Fruit fly (Drosophila melanogaster): ENCODE measurements around the gene mRpL2.
A peak's percentile ranks its signal among the peaks of the same experiment; 100 is the strongest.

mRpL2 gene

DNA sequence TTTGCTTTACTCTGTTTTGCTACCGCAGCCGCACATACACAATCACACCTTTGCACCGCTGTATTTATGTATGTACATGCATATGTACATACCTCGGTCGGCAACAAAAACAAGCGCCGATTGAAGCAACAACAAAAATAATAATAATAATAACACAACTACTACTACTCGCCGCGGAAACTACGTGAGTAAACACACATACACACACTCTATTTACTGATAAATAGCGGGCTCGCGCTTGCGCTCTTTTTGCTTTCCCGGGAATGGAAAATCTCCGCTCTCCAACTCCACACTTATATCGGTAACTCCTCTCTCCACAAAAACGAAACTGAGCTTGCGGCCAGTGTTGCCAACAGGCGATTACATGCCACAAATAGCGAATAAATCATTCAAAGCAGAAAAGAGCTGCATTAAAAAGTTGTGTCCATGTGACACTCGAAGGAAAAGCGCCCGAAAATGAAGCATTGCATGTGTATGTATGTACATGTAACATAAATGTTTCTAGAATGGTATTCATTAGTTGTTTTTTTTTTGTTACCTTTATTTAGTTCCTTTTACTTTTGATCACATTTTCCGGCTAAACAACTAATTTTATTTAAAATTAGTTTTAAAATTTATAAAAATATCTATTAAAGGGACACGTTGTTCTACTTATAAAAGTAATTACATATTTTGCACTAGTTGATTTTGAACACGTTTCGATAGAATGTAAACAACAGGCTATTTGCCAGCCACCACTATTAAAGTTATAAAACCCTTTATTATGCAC is 1.8 kb upstream of the mRpL2 start (continued):
- TF ChIP-seq az2 (GFP tag; optimal IDR thresholded peaks at IDR 0.05) (peak; percentile 18), dpn (GFP tag; optimal IDR thresholded peaks at IDR 0.05) (peak; percentile 16 to 49), CG10274 (GFP tag; optimal IDR thresholded peaks at IDR 0.05) (peak; percentile 12), CG18619 (GFP tag; optimal IDR thresholded peaks at IDR 0.05) (peak; percentile 76), CG2202 (tag; optimal IDR thresholded peaks at IDR 0.05) (peak; percentile 69), NK7.1 (GFP tag; optimal IDR thresholded peaks at IDR 0.05) (peak; percentile 40), Fer2 (tag; optimal IDR thresholded peaks at IDR 0.05) (peak; percentile 51), CG17568 (GFP tag; optimal IDR thresholded peaks at IDR 0.05) (peak; percentile 90), CG8290 (GFP tag; optimal IDR thresholded peaks at IDR 0.05) (peak; percentile 43), CG8290 (tag; optimal IDR thresholded peaks at IDR 0.05) (peak; percentile 87 to 88), nau (GFP tag; optimal IDR thresholded peaks at IDR 0.05) (peak; percentile 83), Optix (GFP tag; IDR thresholded peaks at IDR 0.05) (peak; percentile 57; the same call in 1 of the 3 replicates), TFAM (GFP tag; optimal IDR thresholded peaks at IDR 0.05) (no peak), sug (tag; optimal IDR thresholded peaks at IDR 0.05) (peak; percentile 85), CG33213 (GFP tag; optimal IDR thresholded peaks at IDR 0.05) (peak; percentile 70), Sox102F (GFP tag; optimal IDR thresholded peaks at IDR 0.05) (no peak), CG10462 (GFP tag; optimal IDR thresholded peaks at IDR 0.05) (no peak), CG2129 (GFP tag; IDR thresholded peaks at IDR 0.05; ENCODE audit: partially characterized antibody) (no peak), CG17385 (GFP tag; optimal IDR thresholded peaks at IDR 0.05) (peak; percentile 68), shn (GFP tag; optimal IDR thresholded peaks at IDR 0.05) (peak; percentile 58), Dip3 (GFP tag; optimal IDR thresholded peaks at IDR 0.05) (peak; percentile 31), Dbx (GFP tag; IDR thresholded peaks at IDR 0.05) (peak; percentile 84; the same call in 2 of the 3 replicates), inv (GFP tag; IDR thresholded peaks at IDR 0.05; ENCODE audit: partially characterized antibody) (no peak), CG34422 (GFP tag; IDR thresholded peaks at IDR 0.05) (peak; percentile 80; the same call in 1 of the 3 replicates), Camta (GFP tag; optimal IDR thresholded peaks at IDR 0.05) (peak; percentile 77), Asciz (GFP tag; optimal IDR thresholded peaks at IDR 0.05) (peak; percentile 84), CG12744 (GFP tag; optimal IDR thresholded peaks at IDR 0.05) (peak; percentile 69), repo (GFP tag; optimal IDR thresholded peaks at IDR 0.05) (peak; percentile 49), CG2712 (tag; optimal IDR thresholded peaks at IDR 0.05) (peak; percentile 35), CG6791 (GFP tag; IDR thresholded peaks at IDR 0.05; ENCODE audit: partially characterized antibody) (no peak), CG1603 (tag; optimal IDR thresholded peaks at IDR 0.05) (peak; percentile 64), CG10654 (GFP tag; optimal IDR thresholded peaks at IDR 0.05) (peak; percentile 8), CG12769 (tag; optimal IDR thresholded peaks at IDR 0.05) (peak; percentile 91), dm (GFP tag; optimal IDR thresholded peaks at IDR 0.05) (peak; percentile 62), twi (tag; optimal IDR thresholded peaks at IDR 0.05) (peak; percentile 54), corto (GFP tag; optimal IDR thresholded peaks at IDR 0.05) (peak; percentile 74), Dek (tag; optimal IDR thresholded peaks at IDR 0.05) (peak; percentile 55), CG32767 (GFP tag; IDR thresholded peaks at IDR 0.05) (peak; percentile 89), Bteb2 (GFP tag; optimal IDR thresholded peaks at IDR 0.05) (peak; percentile 41), ATbp (GFP tag; optimal IDR thresholded peaks at IDR 0.05) (peak; percentile 94), B-H1 (GFP tag; IDR thresholded peaks at IDR 0.05) (no peak), CG9876 (GFP tag; optimal IDR thresholded peaks at IDR 0.05) (peak; percentile 57), Hr78 (GFP tag; optimal IDR thresholded peaks at IDR 0.05) (no peak), chinmo (GFP tag; IDR thresholded peaks at IDR 0.05; ENCODE audit: partially characterized antibody) (peak; percentile 98), CG11723 (GFP tag; optimal IDR thresholded peaks at IDR 0.05) (peak; percentile 69), CG11247 (GFP tag; IDR thresholded peaks at IDR 0.05) (0 out of 2 replicates have a peak, but pooled peaks have one; percentile 27), kay (GFP tag; optimal IDR thresholded peaks at IDR 0.05) (peak; percentile 5), YL-1 (GFP tag; optimal IDR thresholded peaks at IDR 0.05) (peak; percentile 91)

Measured in whole organism, embryonic.